Worm (Caenorhabditis elegans) whole organism, L3 larva: ENCODE results near the gene nsph-4.3.

Experiments
- R02D3.7 ChIP-seq: fragments of 150-350 bp; optimal IDR thresholded peaks from 2 replicates; lab custom pipeline; 2014; ENCODE audit warnings: missing biosample characterization, missing genetic modification characterization
- ama-1 ChIP-seq: fragments of 150-350 bp; optimal IDR thresholded peaks from 2 replicates; lab custom pipeline; 2018
- elt-2 ChIP-seq: sonication (generic microtip); optimal IDR thresholded peaks from 2 replicates; lab custom pipeline; 2016; ENCODE audit warnings: missing genetic modification reagents, mild to moderate bottlenecking, missing genetic modification characterization, missing compliant biosample characterization
- elt-3 ChIP-seq, 3 experiments: fragments of 150-350 bp in 1 of 3; sonication (generic microtip) in 2 of 3; optimal IDR thresholded peaks; 2 replicates in 2 of 3; 4 replicates in 1 of 3; lab custom pipeline; 2014 to 2017; ENCODE audit warnings: missing biosample characterization in 3 of 3, missing genetic modification characterization in 3 of 3
- fkh-2 ChIP-seq: fragments of 150-350 bp; optimal IDR thresholded peaks from 2 replicates; lab custom pipeline; 2014; ENCODE audit warnings: missing biosample characterization, missing genetic modification reagents, missing genetic modification characterization
- nhr-237 ChIP-seq: fragments of 150-350 bp; optimal IDR thresholded peaks from 2 replicates; lab custom pipeline; 2014; ENCODE audit warnings: missing biosample characterization, missing genetic modification characterization
- nhr-28 ChIP-seq: fragments of 150-350 bp; optimal IDR thresholded peaks from 2 replicates; lab custom pipeline; 2014; ENCODE audit warnings: missing biosample characterization, missing genetic modification characterization
- nhr-76 ChIP-seq: fragments of 150-350 bp; sonication (generic microtip); optimal IDR thresholded peaks from 5 replicates; lab custom pipeline; 2014; ENCODE audit warnings: missing biosample characterization, missing genetic modification characterization
- pha-4 ChIP-seq: fragments of 150-350 bp; optimal IDR thresholded peaks from 2 replicates; lab custom pipeline; 2014; ENCODE audit warnings: missing biosample characterization, missing genetic modification reagents, missing genetic modification characterization
- snpc-4 ChIP-seq: fragments of 150-350 bp; optimal IDR thresholded peaks from 2 replicates; lab custom pipeline; 2014; ENCODE audit warnings: missing biosample characterization, missing genetic modification characterization
- unc-62 ChIP-seq: fragments of 150-350 bp; sonication (generic microtip); optimal IDR thresholded peaks from 4 replicates; lab custom pipeline; 2014; ENCODE audit warnings: missing biosample characterization, missing genetic modification reagents, missing genetic modification characterization

DNA sequence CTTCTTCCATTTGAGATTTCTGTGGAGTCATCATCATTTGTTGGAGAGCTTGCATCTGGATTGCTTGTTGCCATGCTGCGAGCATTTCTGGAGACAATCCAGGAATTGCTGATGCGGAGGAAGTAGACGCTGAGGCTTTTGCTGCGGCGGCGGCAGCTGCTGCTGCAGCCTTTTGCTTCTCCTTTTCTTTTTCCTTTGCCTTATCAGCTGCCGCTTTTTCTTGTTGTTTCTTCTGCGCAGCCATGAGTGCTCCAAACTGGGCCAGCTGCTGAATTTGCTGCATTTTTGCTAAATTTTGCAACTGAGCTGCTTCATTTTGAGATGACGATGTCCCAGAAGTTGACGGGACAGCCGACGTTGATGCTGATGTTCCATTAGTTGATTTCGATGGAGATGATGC, 46.4 kb upstream of the nsph-4.3 start:
- no peak for TF ChIP-seq snpc-4 (tag; lab: Kevin White, UChicago)
- TF ChIP-seq unc-62 (GFP tag; lab: Kevin White, UChicago), result no peak
- no peak for TF ChIP-seq fkh-2 (tag; lab: Kevin White, UChicago)
- no peak for TF ChIP-seq ama-1 (lab: Kevin White, UChicago)
- no peak for TF ChIP-seq nhr-237
- no peak for TF ChIP-seq pha-4 (tag; lab: Kevin White, UChicago)
- no peak for TF ChIP-seq R02D3.7
- no peak for TF ChIP-seq elt-3 (tag; optimal IDR thresholded peaks at IDR 0.05; lab: Kevin White, UChicago)
- no peak for TF ChIP-seq nhr-76 (tag; lab: Kevin White, UChicago)
- TF ChIP-seq nhr-28 (tag; lab: Kevin White, UChicago), result no peak
- no peak for TF ChIP-seq elt-2
